Fruit fly (Drosophila melanogaster) whole organism, embryonic: ENCODE results near the gene Dh31.

ENCODE experiments used
- BtbVII ChIP-seq: fragments of 200-800 bp; sonication (Bioruptor generic); optimal IDR thresholded peaks from 3 replicates; lab custom pipeline; 2017; ENCODE audit warnings: missing biosample characterization, mild to moderate bottlenecking, missing genetic modification characterization
- CG10959 ChIP-seq: fragments of 200-800 bp; sonication (Bioruptor generic); IDR thresholded peaks from 2 replicates; pipeline ENCODE4 v1.3.6; 2022; ENCODE audit warnings: missing biosample characterization, missing genetic modification characterization
- CG11560 ChIP-seq: fragments of 200-800 bp; sonication (Bioruptor generic); IDR thresholded peaks from 3 replicates; pipeline ENCODE4 v1.3.6; 2022; ENCODE audit warnings: missing biosample characterization, missing genetic modification characterization
- CG12071 ChIP-seq: fragments of 200-800 bp; sonication (Bioruptor generic); optimal IDR thresholded peaks from 3 replicates; lab custom pipeline; 2018; ENCODE audit warnings: missing biosample characterization, mild to moderate bottlenecking, missing genetic modification characterization
- CG14441 ChIP-seq: fragments of 200-800 bp; sonication (Bioruptor generic); IDR thresholded peaks from 2 replicates; pipeline ENCODE4 v1.3.6; 2022; ENCODE audit warnings: missing biosample characterization, missing genetic modification characterization
- CG14860 ChIP-seq: fragments of 200-800 bp; sonication (Bioruptor generic); IDR thresholded peaks from 3 replicates; pipeline ENCODE4 v1.3.6; 2022; ENCODE audit warnings: missing biosample characterization, missing genetic modification characterization; ENCODE audit not compliant: partially characterized antibody
- CG15269 ChIP-seq: fragments of 200-800 bp; sonication (Bioruptor generic); optimal IDR thresholded peaks from 2 replicates; lab custom pipeline; 2018; ENCODE audit warnings: missing biosample characterization, mild to moderate bottlenecking, missing genetic modification characterization, moderate library complexity
- CG15696 ChIP-seq: fragments of 200-800 bp; sonication (Bioruptor generic); optimal IDR thresholded peaks from 2 replicates; lab custom pipeline; 2019; ENCODE audit warnings: missing biosample characterization, mild to moderate bottlenecking, missing genetic modification characterization, moderate library complexity
- CG2712 ChIP-seq: fragments of 200-800 bp; optimal IDR thresholded peaks from 3 replicates; lab custom pipeline; 2019; ENCODE audit warnings: missing biosample characterization, mild to moderate bottlenecking, missing genetic modification characterization, moderate library complexity
- CG2875 ChIP-seq: fragments of 200-800 bp; sonication (Bioruptor generic); optimal IDR thresholded peaks from 2 replicates; lab custom pipeline; 2017; ENCODE audit warnings: missing biosample characterization, mild to moderate bottlenecking, missing genetic modification characterization, missing genetic modification reagents
- CG2889 ChIP-seq: fragments of 200-800 bp; sonication (Bioruptor generic); IDR thresholded peaks from 3 replicates; pipeline ENCODE4 v1.3.6; 2022; ENCODE audit warnings: missing biosample characterization, missing genetic modification characterization
- CG3407 ChIP-seq: fragments of 200-800 bp; sonication (Bioruptor generic); optimal IDR thresholded peaks from 2 replicates; lab custom pipeline; 2018; ENCODE audit warnings: missing biosample characterization, mild to moderate bottlenecking, missing genetic modification characterization
- CG34224 ChIP-seq: fragments of 200-800 bp; sonication (Bioruptor generic); IDR thresholded peaks from 3 replicates; pipeline ENCODE4 v1.3.6; 2022; ENCODE audit warnings: missing biosample characterization, missing genetic modification characterization; ENCODE audit not compliant: partially characterized antibody
- CG3995 ChIP-seq: fragments of 200-800 bp; sonication (Bioruptor generic); optimal IDR thresholded peaks from 3 replicates; lab custom pipeline; 2016; ENCODE audit warnings: missing biosample characterization, missing genetic modification characterization
- CG6791 ChIP-seq: fragments of 200-800 bp; sonication (Bioruptor generic); IDR thresholded peaks from 3 replicates; pipeline ENCODE4 v1.3.6; 2022; ENCODE audit warnings: missing biosample characterization, missing genetic modification characterization; ENCODE audit not compliant: partially characterized antibody
- CG7357 ChIP-seq: fragments of 200-800 bp; sonication (Bioruptor generic); IDR thresholded peaks from 3 replicates; pipeline ENCODE4 v1.3.6; 2022; ENCODE audit warnings: missing biosample characterization, missing genetic modification characterization
- CG7786 ChIP-seq: fragments of 200-800 bp; sonication (Bioruptor generic); optimal IDR thresholded peaks from 2 replicates; lab custom pipeline; 2016; ENCODE audit warnings: missing biosample characterization, missing genetic modification characterization
- CTCF ChIP-seq: fragments of 200-800 bp; sonication (Bioruptor generic); optimal IDR thresholded peaks from 2 replicates; lab custom pipeline; 2017; ENCODE audit warnings: missing biosample characterization, mild to moderate bottlenecking, missing genetic modification characterization, moderate library complexity
- Dad ChIP-seq: fragments of 200-800 bp; sonication (Bioruptor generic); optimal IDR thresholded peaks from 3 replicates; lab custom pipeline; 2016; ENCODE audit warnings: missing biosample characterization, missing genetic modification characterization
- Dek ChIP-seq: fragments of 200-800 bp; sonication (Bioruptor generic); optimal IDR thresholded peaks from 3 replicates; lab custom pipeline; 2019; ENCODE audit warnings: missing biosample characterization, mild to moderate bottlenecking, missing genetic modification characterization, moderate library complexity
- Drgx ChIP-seq: fragments of 200-800 bp; sonication (Bioruptor generic); IDR thresholded peaks from 2 replicates; pipeline ENCODE4 v1.3.6; 2022; ENCODE audit warnings: missing biosample characterization, missing genetic modification characterization
- Eip74EF ChIP-seq, 2 experiments: fragments of 200-800 bp in 1 of 2; fragments of >200 bp in 1 of 2; sonication (Bioruptor generic) in 1 of 2; optimal IDR thresholded peaks; 2 replicates each; lab custom pipeline; 2017 to 2019; ENCODE audit warnings: missing biosample characterization in 2 of 2, missing genetic modification characterization in 2 of 2, mild to moderate bottlenecking in 1 of 2, moderate library complexity in 1 of 2
- Ets97D ChIP-seq: fragments of 200-800 bp; sonication (Bioruptor generic); optimal IDR thresholded peaks from 3 replicates; lab custom pipeline; 2016; ENCODE audit warnings: missing biosample characterization, missing genetic modification characterization
- Gug ChIP-seq: fragments of 200-800 bp; sonication (Bioruptor generic); IDR thresholded peaks from 4 replicates; pipeline ENCODE4 v1.3.6; 2022; ENCODE audit warnings: missing biosample characterization, missing genetic modification characterization
- Hey ChIP-seq: fragments of 200-800 bp; sonication (Bioruptor generic); optimal IDR thresholded peaks from 3 replicates; lab custom pipeline; 2018; ENCODE audit warnings: missing biosample characterization, mild to moderate bottlenecking, missing genetic modification characterization
- Hr3 ChIP-seq: fragments of 200-800 bp; sonication (Bioruptor generic); optimal IDR thresholded peaks from 3 replicates; lab custom pipeline; 2016; ENCODE audit warnings: missing biosample characterization, missing genetic modification characterization
- Lim3 ChIP-seq: fragments of 200-800 bp; sonication (Bioruptor generic); IDR thresholded peaks from 2 replicates; pipeline ENCODE4 v1.3.6; 2022; ENCODE audit warnings: missing biosample characterization, missing genetic modification characterization
- Mad ChIP-seq: fragments of 200-800 bp; sonication (Bioruptor generic); optimal IDR thresholded peaks from 2 replicates; lab custom pipeline; 2016; ENCODE audit warnings: missing biosample characterization, missing genetic modification characterization
- Poxn ChIP-seq: fragments of 200-800 bp; sonication (Bioruptor generic); IDR thresholded peaks from 2 replicates; pipeline ENCODE4 v1.3.6; 2022; ENCODE audit warnings: missing biosample characterization, missing genetic modification characterization
- Ptx1 ChIP-seq: fragments of 200-800 bp; sonication (Bioruptor generic); IDR thresholded peaks from 2 replicates; pipeline ENCODE4 v1.3.6; 2022; ENCODE audit warnings: missing biosample characterization, missing genetic modification characterization
- Ravus ChIP-seq: fragments of 200-800 bp; sonication (Bioruptor generic); IDR thresholded peaks from 2 replicates; pipeline ENCODE4 v1.3.6; 2022; ENCODE audit warnings: missing biosample characterization, missing genetic modification characterization
- Sox102F ChIP-seq: fragments of 200-800 bp; sonication (Bioruptor generic); optimal IDR thresholded peaks from 2 replicates; lab custom pipeline; 2018; ENCODE audit warnings: missing biosample characterization, mild to moderate bottlenecking, missing genetic modification characterization, moderate library complexity
- Sry-β ChIP-seq: fragments of 200-800 bp; sonication (Bioruptor generic); optimal IDR thresholded peaks from 2 replicates; lab custom pipeline; 2018; ENCODE audit warnings: missing biosample characterization, mild to moderate bottlenecking, missing genetic modification characterization, moderate library complexity
- Xrp1 ChIP-seq: fragments of 200-800 bp; sonication (Bioruptor generic); IDR thresholded peaks from 2 replicates; pipeline ENCODE4 v1.3.6; 2022; ENCODE audit warnings: missing biosample characterization, missing genetic modification characterization
- YL-1 ChIP-seq: fragments of 200-800 bp; sonication (Bioruptor generic); optimal IDR thresholded peaks from 3 replicates; lab custom pipeline; 2017; ENCODE audit warnings: missing biosample characterization, mild to moderate bottlenecking, missing genetic modification characterization
- al ChIP-seq: fragments of 200-800 bp; sonication (Bioruptor generic); IDR thresholded peaks from 2 replicates; pipeline ENCODE4 v1.3.6; 2022; ENCODE audit warnings: missing biosample characterization, missing genetic modification characterization
- ase ChIP-seq: fragments of 200-800 bp; sonication (Bioruptor generic); IDR thresholded peaks from 3 replicates; pipeline ENCODE4 v1.3.6; 2022; ENCODE audit warnings: missing biosample characterization, missing genetic modification characterization
- caup ChIP-seq: fragments of 200-800 bp; sonication (Bioruptor generic); optimal IDR thresholded peaks from 3 replicates; lab custom pipeline; 2017; ENCODE audit warnings: missing biosample characterization, mild to moderate bottlenecking, missing genetic modification characterization, moderate library complexity; ENCODE audit not compliant: severe bottlenecking
- da ChIP-seq: fragments of 200-800 bp; sonication (Bioruptor generic); optimal IDR thresholded peaks from 2 replicates; lab custom pipeline; 2016; ENCODE audit warnings: missing biosample characterization, missing genetic modification characterization
- dpn ChIP-seq, 2 experiments: fragments of 200-800 bp; sonication (Bioruptor generic); optimal IDR thresholded peaks; 3 replicates each; lab custom pipeline; 2016; ENCODE audit warnings: missing biosample characterization in 2 of 2, missing genetic modification characterization in 2 of 2
- fru ChIP-seq: fragments of >200 bp; optimal IDR thresholded peaks from 2 replicates; lab custom pipeline; 2017
- gsb-n ChIP-seq: fragments of 200-800 bp; sonication (Bioruptor generic); optimal IDR thresholded peaks from 3 replicates; lab custom pipeline; 2018; ENCODE audit warnings: missing biosample characterization, mild to moderate bottlenecking, missing genetic modification characterization
- jigr1 ChIP-seq: fragments of 200-800 bp; sonication (Bioruptor generic); IDR thresholded peaks from 3 replicates; pipeline ENCODE4 v1.3.6; 2022; ENCODE audit warnings: missing biosample characterization, missing genetic modification characterization
- knrl ChIP-seq: fragments of 200-800 bp; sonication (Bioruptor generic); IDR thresholded peaks from 3 replicates; pipeline ENCODE4 v1.3.6; 2022; ENCODE audit warnings: missing biosample characterization, missing genetic modification characterization; ENCODE audit not compliant: partially characterized antibody
- lov ChIP-seq, 2 experiments: fragments of 200-800 bp in 1 of 2; fragments of >200 bp in 1 of 2; sonication (Bioruptor generic) in 1 of 2; IDR thresholded peaks in 1 of 2; optimal IDR thresholded peaks in 1 of 2; 2 replicates in 1 of 2; 3 replicates in 1 of 2; pipeline versions ENCODE4 v1.3.6 to Lab custom; 2017 to 2022; ENCODE audit warnings: missing biosample characterization in 1 of 2, missing genetic modification characterization in 1 of 2
- nau ChIP-seq: fragments of 200-800 bp; sonication (Bioruptor generic); optimal IDR thresholded peaks from 3 replicates; lab custom pipeline; 2017; ENCODE audit warnings: missing biosample characterization, mild to moderate bottlenecking, missing genetic modification characterization, missing genetic modification reagents
- oc ChIP-seq: fragments of 200-800 bp; sonication (Bioruptor generic); optimal IDR thresholded peaks from 2 replicates; lab custom pipeline; 2018; ENCODE audit warnings: missing biosample characterization, mild to moderate bottlenecking, missing genetic modification characterization, moderate library complexity
- sens-2 ChIP-seq: fragments of 200-800 bp; sonication (Bioruptor generic); IDR thresholded peaks from 2 replicates; pipeline ENCODE4 v1.3.6; 2022; ENCODE audit warnings: missing biosample characterization, missing genetic modification characterization
- tna ChIP-seq: fragments of 200-800 bp; sonication (Bioruptor generic); IDR thresholded peaks from 2 replicates; pipeline ENCODE4 v1.3.6; 2022; ENCODE audit warnings: missing biosample characterization, missing genetic modification characterization; ENCODE audit not compliant: partially characterized antibody
- usp ChIP-seq: fragments of >200 bp; optimal IDR thresholded peaks from 2 replicates; lab custom pipeline; 2017; ENCODE audit warnings: missing biosample characterization, missing genetic modification characterization
- vvl ChIP-seq: fragments of 200-800 bp; sonication (Bioruptor generic); IDR thresholded peaks from 2 replicates; pipeline ENCODE4 v1.3.6; 2022; ENCODE audit warnings: missing biosample characterization, missing genetic modification characterization

Gene Dh31

DNA sequence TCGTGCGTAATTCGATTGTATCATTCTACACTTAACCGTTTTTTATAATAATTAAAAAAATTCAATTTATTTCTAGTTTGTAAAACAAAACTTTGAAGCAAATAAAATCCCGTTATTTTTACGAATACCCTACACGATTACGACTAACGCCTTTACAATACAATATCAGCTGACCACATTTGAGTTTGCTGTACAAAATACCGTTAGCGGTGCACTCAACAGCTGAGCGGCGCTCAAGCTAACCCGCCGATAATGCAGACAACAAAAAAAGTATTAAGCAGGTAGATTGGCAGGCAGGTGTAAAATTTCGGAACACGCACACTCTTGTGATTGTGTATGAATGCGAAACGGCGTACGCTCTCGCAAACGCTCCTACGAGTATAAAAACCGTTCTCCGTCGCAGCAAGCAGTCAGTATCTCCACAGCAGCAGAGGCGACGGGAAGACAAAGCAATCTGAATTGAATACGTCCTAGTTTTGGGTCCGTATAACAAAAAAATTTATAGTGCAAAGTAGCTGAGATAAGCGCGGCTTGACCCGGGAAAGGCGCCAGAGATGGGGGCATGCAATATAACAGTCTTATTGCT is 15.2 kb upstream of the Dh31 start, which contains the start of gene Acer (continued):
- TF ChIP-seq CG15269 (tag; lab: Kevin White, UChicago): no peak
- TF ChIP-seq ase (GFP tag; lab: Robert Waterston, UW): no peak
- TF ChIP-seq Mad: no peak
- TF ChIP-seq CG7357 (GFP tag; lab: Robert Waterston, UW): no peak
- TF ChIP-seq CG6791: peak; percentile 56; the same call in 1 of the 3 replicates
- TF ChIP-seq CG15696 (tag; lab: Kevin White, UChicago): no peak
- no peak for TF ChIP-seq sens-2
- TF ChIP-seq Dad (GFP tag; lab: Kevin White, UChicago): no peak
- no peak for TF ChIP-seq Gug (GFP tag; lab: Robert Waterston, UW)
- TF ChIP-seq Hey (tag; lab: Kevin White, UChicago): no peak
- no peak for TF ChIP-seq usp (GFP tag; lab: Kevin White, UChicago)
- TF ChIP-seq dpn (GFP tag; optimal IDR thresholded peaks at IDR 0.05; lab: Kevin White, UChicago): no peak
- TF ChIP-seq caup (GFP tag; lab: Kevin White, UChicago): peak; percentile 23
- TF ChIP-seq Ets97D: peak; percentile 6
- no peak for TF ChIP-seq CG11560 (tag; lab: Robert Waterston, UW)
- TF ChIP-seq al: no peak
- TF ChIP-seq gsb-n: no peak
- peak; percentile 30 for TF ChIP-seq CG2712 (tag; lab: Kevin White, UChicago)
- 0 out of 2 replicates have a peak, but pooled peaks have one; percentile 12 for TF ChIP-seq CG14441 (GFP tag; lab: Robert Waterston, UW)
- TF ChIP-seq da (GFP tag; lab: Kevin White, UChicago): no peak
- no peak for TF ChIP-seq fru (lab: Kevin White, UChicago)
- TF ChIP-seq Eip74EF (GFP tag; optimal IDR thresholded peaks at IDR 0.05; lab: Kevin White, UChicago): no peak
- TF ChIP-seq jigr1 (GFP tag; lab: Robert Waterston, UW): no peak
- TF ChIP-seq YL-1: no peak
- no peak for TF ChIP-seq CTCF (GFP tag; lab: Kevin White, UChicago)
- peak; percentile 13; the same call in 1 of the 2 replicates for TF ChIP-seq tna (GFP tag; lab: Robert Waterston, UW)
- TF ChIP-seq Sry-β (GFP tag; lab: Kevin White, UChicago): no peak
- TF ChIP-seq CG3407 (GFP tag; lab: Kevin White, UChicago): no peak
- no peak for TF ChIP-seq nau
- 0 out of 3 replicates have a peak, but pooled peaks have one; percentile 29 for TF ChIP-seq knrl (GFP tag; lab: Robert Waterston, UW)
- TF ChIP-seq Drgx (GFP tag; lab: Robert Waterston, UW): no peak
- TF ChIP-seq CG2889 (GFP tag; lab: Robert Waterston, UW): no peak
- no peak for TF ChIP-seq Lim3 (GFP tag; lab: Robert Waterston, UW)
- peak; percentile 24 for TF ChIP-seq CG3995 (GFP tag; lab: Kevin White, UChicago)
- peak; percentile 24 for TF ChIP-seq Sox102F (GFP tag; lab: Kevin White, UChicago)
- peak; percentile 25; the same call in 1 of the 3 replicates for TF ChIP-seq CG34224 (GFP tag; lab: Robert Waterston, UW)
- no peak for TF ChIP-seq CG2875 (GFP tag; lab: Kevin White, UChicago)
- no peak for TF ChIP-seq Ravus (GFP tag; lab: Robert Waterston, UW)
- TF ChIP-seq vvl (GFP tag; lab: Robert Waterston, UW): no peak
- TF ChIP-seq lov (optimal IDR thresholded peaks at IDR 0.05; lab: Kevin White, UChicago): no peak
- no peak for TF ChIP-seq lov (GFP tag; IDR thresholded peaks at IDR 0.05; lab: Robert Waterston, UW)
- no peak for TF ChIP-seq Hr3
- TF ChIP-seq Dek: no peak
- no peak for TF ChIP-seq BtbVII (GFP tag; lab: Kevin White, UChicago)
- no peak for TF ChIP-seq Poxn (GFP tag; lab: Robert Waterston, UW)
- no peak for TF ChIP-seq Ptx1
- TF ChIP-seq CG14860 (GFP tag; lab: Robert Waterston, UW): no peak
- no peak for TF ChIP-seq Xrp1
- TF ChIP-seq oc (tag; lab: Kevin White, UChicago): peak; percentile 28
- TF ChIP-seq CG12071: no peak
- no peak for TF ChIP-seq CG10959
- TF ChIP-seq CG7786: no peak
